Worm (Caenorhabditis elegans) whole organism, L2 larva: ENCODE results near the gene fbxa-211.

Experiments
- aly-2 ChIP-seq: fragments of 150-350 bp; optimal IDR thresholded peaks from 2 replicates; lab custom pipeline; 2014; ENCODE audit warnings: missing biosample characterization, missing genetic modification characterization
- ama-1 ChIP-seq: fragments of 150-350 bp; optimal IDR thresholded peaks from 2 replicates; lab custom pipeline; 2018; ENCODE audit warnings: inconsistent platforms
- elt-1 ChIP-seq: fragments of 150-350 bp; optimal IDR thresholded peaks from 2 replicates; lab custom pipeline; 2014; ENCODE audit warnings: missing biosample characterization, missing genetic modification characterization
- lin-13 ChIP-seq: fragments of 150-350 bp; optimal IDR thresholded peaks from 2 replicates; lab custom pipeline; 2014; ENCODE audit warnings: missing biosample characterization, missing genetic modification reagents, missing genetic modification characterization
- nhr-11 ChIP-seq: fragments of 150-350 bp; optimal IDR thresholded peaks from 2 replicates; lab custom pipeline; 2014; ENCODE audit warnings: missing biosample characterization, missing genetic modification characterization
- nhr-237 ChIP-seq: fragments of 150-350 bp; optimal IDR thresholded peaks from 2 replicates; lab custom pipeline; 2014; ENCODE audit warnings: missing biosample characterization, missing genetic modification characterization
- nhr-25 ChIP-seq: fragments of 150-350 bp; sonication (generic microtip); optimal IDR thresholded peaks from 3 replicates; lab custom pipeline; 2014; ENCODE audit warnings: missing biosample characterization, missing genetic modification characterization
- unc-39 ChIP-seq: fragments of 150-350 bp; optimal IDR thresholded peaks from 2 replicates; lab custom pipeline; 2014; ENCODE audit warnings: missing biosample characterization, missing genetic modification characterization
- zag-1 ChIP-seq: fragments of 150-350 bp; optimal IDR thresholded peaks from 2 replicates; lab custom pipeline; 2014; ENCODE audit warnings: missing biosample characterization, missing genetic modification characterization
- ztf-11 ChIP-seq: sonication (generic microtip); optimal IDR thresholded peaks from 2 replicates; lab custom pipeline; 2017; ENCODE audit warnings: missing biosample characterization, missing genetic modification characterization

DNA sequence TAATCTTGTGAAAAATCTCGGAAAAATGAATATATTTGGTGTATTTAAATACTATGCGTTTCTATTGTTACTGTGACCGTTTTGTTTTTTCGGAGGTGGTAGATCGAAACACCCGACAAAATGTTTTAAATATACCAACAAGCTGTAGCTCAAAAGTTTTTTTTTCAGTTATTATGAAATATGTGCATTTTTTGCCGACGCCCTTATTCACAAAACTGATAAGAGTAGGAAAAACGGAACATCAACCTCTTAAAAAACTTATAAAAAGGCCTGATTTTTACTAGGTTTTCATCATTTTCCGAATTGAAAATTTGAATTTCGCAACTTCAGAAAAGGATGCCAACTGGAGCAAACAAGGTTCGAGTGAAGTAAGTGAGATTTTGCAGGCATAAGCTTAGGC lies 16.1 kb downstream of the fbxa-211 start, which contains the start of gene Y37H2A.14:
- no peak for TF ChIP-seq ztf-11
- no peak for TF ChIP-seq aly-2 (tag; lab: Kevin White, UChicago)
- TF ChIP-seq ama-1 (lab: Kevin White, UChicago), result no peak
- no peak for TF ChIP-seq lin-13 (GFP tag; lab: Kevin White, UChicago)
- TF ChIP-seq zag-1 (tag; lab: Kevin White, UChicago), result no peak
- TF ChIP-seq unc-39 (tag; lab: Kevin White, UChicago), result no peak
- TF ChIP-seq nhr-25 (tag; lab: Kevin White, UChicago), result no peak
- no peak for TF ChIP-seq elt-1
- no peak for TF ChIP-seq nhr-237 (tag; lab: Kevin White, UChicago)
- TF ChIP-seq nhr-11 (tag; lab: Kevin White, UChicago), result no peak
